Worm (Caenorhabditis elegans): ENCODE results near the gene F46C8.1.

F46C8.1 gene

DNA sequence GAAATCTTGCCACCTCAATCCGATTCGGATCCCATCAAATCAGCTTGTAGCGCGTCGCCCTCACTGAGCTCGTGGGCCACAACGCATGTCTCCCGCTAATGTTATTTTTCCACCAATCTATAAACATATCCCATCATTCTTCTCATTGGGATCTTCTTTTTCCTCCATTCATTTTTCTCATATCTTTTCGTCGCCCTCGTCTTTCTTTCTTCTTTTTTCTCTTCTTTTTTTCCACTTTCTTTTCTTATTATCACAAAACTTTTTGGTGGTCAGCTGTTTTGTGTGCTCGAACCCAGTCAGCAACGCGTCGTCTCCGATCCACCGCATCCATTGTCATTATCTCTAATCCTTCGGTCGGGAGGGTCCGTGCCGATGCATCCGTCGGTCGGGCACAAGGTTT is 24.5 kb upstream of the F46C8.1 start:
- TF ChIP-seq nhr-11 (tag; optimal IDR thresholded peaks at IDR 0.05), result no peak
- no peak for TF ChIP-seq unc-62 (GFP tag; optimal IDR thresholded peaks at IDR 0.05)
- TF ChIP-seq C34F6.9 (tag; optimal IDR thresholded peaks at IDR 0.05), result peak; percentile 8
- TF ChIP-seq mbf-1 (tag; optimal IDR thresholded peaks at IDR 0.05), result no peak
- peak; percentile 45 for TF ChIP-seq nhr-129 (tag; optimal IDR thresholded peaks at IDR 0.05)
- peak in 1 of 2 experiments; percentile 38 for TF ChIP-seq lsy-2 (tag; optimal IDR thresholded peaks at IDR 0.05)
- no peak for TF ChIP-seq nhr-77 (tag; optimal IDR thresholded peaks at IDR 0.05)
- TF ChIP-seq F13H6.1 (tag; optimal IDR thresholded peaks at IDR 0.05), result peak; percentile 84
- TF ChIP-seq sma-9 (GFP tag; optimal IDR thresholded peaks at IDR 0.05), result peak; percentile 57
- no peak for TF ChIP-seq sma-9 (tag; optimal IDR thresholded peaks at IDR 0.05)
- TF ChIP-seq elt-1 (tag; optimal IDR thresholded peaks at IDR 0.05), result no peak

DNA sequence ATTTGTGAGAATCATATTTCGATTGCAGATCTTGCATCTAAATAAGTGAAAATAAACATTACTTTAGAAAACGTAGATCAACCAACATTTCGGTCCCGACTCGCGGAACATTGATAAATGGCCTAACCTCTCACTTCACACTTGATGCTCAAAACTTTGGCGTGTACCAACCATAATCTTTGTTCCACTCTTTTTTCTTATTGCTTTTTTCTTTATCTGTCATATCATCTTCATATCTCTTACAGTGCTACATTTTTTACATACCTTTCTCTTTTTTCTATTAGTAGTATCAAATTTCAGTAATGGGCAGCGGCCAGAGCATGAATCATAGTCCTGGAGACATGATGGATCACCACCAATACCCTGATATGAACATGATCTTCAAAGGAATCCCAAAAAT is 23.0 kb upstream of the F46C8.1 start, which contains the start of gene F46C8.3:
Gene F46C8.3, plus strand, starts transcription at position 301 of the 400 bp plus-strand sequence.
- TF ChIP-seq nhr-25 (tag; optimal IDR thresholded peaks at IDR 0.05) (no peak), zag-1 (tag; optimal IDR thresholded peaks at IDR 0.05) (no peak), elt-3 (tag; optimal IDR thresholded peaks at IDR 0.05) (no peak), fos-1 (tag; optimal IDR thresholded peaks at IDR 0.05) (no peak), unc-39 (tag; optimal IDR thresholded peaks at IDR 0.05) (no peak), skn-1 (tag; optimal IDR thresholded peaks at IDR 0.05) (no peak), ztf-4 (tag; optimal IDR thresholded peaks at IDR 0.05) (no peak), unc-62 (GFP tag; optimal IDR thresholded peaks at IDR 0.05) (no peak), nhr-10 (tag; optimal IDR thresholded peaks at IDR 0.05) (no peak), crh-2 (tag; optimal IDR thresholded peaks at IDR 0.05) (no peak)

DNA sequence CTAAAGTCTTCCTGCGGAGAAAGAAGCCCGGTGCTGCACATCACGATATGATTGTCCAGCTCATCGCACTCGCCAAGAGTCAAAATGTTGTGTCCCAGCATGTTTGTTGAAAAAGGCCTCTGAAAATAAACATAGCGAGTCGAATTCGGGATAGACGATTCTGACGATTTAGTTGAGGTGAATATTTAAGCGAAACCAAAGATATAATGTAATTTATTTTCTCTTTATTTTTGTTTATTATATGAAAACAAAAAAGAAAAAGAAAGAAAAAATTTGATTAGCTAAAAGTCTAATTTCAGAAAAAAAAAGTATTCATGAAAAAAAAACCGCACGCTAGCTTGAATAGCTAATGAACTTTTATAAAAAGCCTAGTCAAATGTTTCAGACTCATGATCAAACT is 15.6 kb upstream of the F46C8.1 start, which contains the start of gene ceh-14:
Gene ceh-14, minus strand, starts transcription at position 101 of the 400 bp plus-strand sequence.
- TF ChIP-seq snpc-4 (tag; optimal IDR thresholded peaks at IDR 0.05) (no peak), lin-11 (tag; optimal IDR thresholded peaks at IDR 0.05) (no peak), ztf-4 (tag; optimal IDR thresholded peaks at IDR 0.05) (no peak)

DNA sequence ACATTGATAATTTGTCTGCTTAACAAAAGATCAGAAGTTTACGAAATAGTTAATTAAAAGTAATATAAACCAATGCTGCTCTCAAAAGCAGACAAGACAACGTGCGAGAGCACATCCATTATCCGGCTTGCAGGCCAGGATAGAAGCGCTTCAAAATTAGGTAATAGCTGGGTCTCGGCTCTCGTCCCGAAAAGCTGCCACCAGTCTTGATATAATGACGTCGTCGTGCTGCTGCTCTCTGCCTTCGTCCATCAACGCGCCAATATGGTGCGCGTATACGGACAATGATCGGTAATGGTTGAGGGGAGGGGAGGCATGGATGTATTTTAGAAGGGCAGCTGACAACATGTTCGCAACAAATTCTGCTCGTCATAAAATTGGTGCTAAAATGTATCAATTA is 13.8 kb upstream of the F46C8.1 start:
- TF ChIP-seq dmd-4 (tag; optimal IDR thresholded peaks at IDR 0.05) (no peak), nhr-6 (tag; optimal IDR thresholded peaks at IDR 0.05) (no peak), lin-11 (tag; optimal IDR thresholded peaks at IDR 0.05) (no peak), nhr-25 (tag; optimal IDR thresholded peaks at IDR 0.05) (no peak), gmeb-1 (tag; optimal IDR thresholded peaks at IDR 0.05) (no peak), nhr-21 (tag; optimal IDR thresholded peaks at IDR 0.05) (no peak), lin-39 (tag; optimal IDR thresholded peaks at IDR 0.05) (no peak), R02D3.7 (tag; optimal IDR thresholded peaks at IDR 0.05) (no peak), egl-27 (tag; optimal IDR thresholded peaks at IDR 0.05) (no peak), alr-1 (tag; optimal IDR thresholded peaks at IDR 0.05) (no peak), ztf-4 (tag; optimal IDR thresholded peaks at IDR 0.05) (no peak), nhr-23 (tag; optimal IDR thresholded peaks at IDR 0.05) (no peak), skn-1 (tag; optimal IDR thresholded peaks at IDR 0.05) (no peak), ztf-11 (tag; optimal IDR thresholded peaks at IDR 0.05) (no peak), sem-4 (tag; optimal IDR thresholded peaks at IDR 0.05) (no peak), mbf-1 (tag; optimal IDR thresholded peaks at IDR 0.05) (no peak), peb-1 (tag; optimal IDR thresholded peaks at IDR 0.05) (no peak), C34F6.9 (tag; optimal IDR thresholded peaks at IDR 0.05) (no peak)

DNA sequence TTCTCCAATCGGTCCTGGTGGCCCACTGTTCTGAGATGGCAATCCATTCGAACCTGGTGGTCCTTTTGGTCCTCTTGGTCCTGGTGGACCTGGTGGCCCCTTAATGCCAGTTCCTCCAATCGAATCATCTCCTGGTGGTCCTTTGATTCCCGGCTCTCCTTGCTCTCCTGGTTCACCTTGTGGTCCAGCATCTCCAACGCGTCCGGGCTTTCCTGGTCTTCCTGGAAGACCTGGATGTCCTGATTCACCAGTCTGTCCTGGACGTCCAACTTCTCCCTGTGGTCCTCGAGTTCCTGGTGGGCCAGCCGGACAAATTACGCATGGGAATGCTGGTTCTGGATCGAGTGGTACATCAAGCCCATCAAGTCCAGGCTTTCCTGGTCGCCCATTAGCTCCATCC is 11.4 kb upstream of the F46C8.1 start:
- no peak for TF ChIP-seq lsy-2 (tag; optimal IDR thresholded peaks at IDR 0.05)
- no peak for TF ChIP-seq alr-1 (tag; optimal IDR thresholded peaks at IDR 0.05)

DNA sequence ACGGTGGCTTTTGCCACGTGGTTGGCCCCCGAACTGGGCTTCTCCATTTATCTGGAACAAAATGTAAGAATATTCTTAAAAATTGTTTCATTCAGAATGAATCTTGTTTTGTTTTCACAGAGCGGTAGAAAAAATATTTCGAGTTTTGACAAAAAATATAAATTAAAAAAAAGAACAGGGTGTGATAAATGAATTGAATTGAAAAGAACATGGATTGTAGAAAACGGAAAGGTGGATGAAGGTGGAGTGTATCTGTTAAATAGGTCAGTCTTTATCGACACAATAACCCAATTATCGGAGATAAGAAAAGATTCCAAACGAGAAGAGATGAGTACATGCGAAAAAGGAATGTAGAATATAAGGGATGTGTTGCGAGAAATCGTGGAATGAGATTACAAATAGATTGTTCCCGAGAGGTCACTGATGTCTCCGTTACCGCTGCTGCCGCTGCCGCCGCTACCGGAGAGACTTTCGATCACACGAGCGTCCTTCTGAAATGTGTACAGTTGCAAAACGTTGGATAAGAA is 10.5 kb upstream of the F46C8.1 start, which contains the start of gene dpy-7:
Gene dpy-7, minus strand, starts transcription at position 51 of the 527 bp plus-strand sequence.
- TF ChIP-seq blmp-1 (tag; optimal IDR thresholded peaks at IDR 0.05; ENCODE audit: insufficient read depth), result no peak
- no peak for TF ChIP-seq crh-2 (tag; optimal IDR thresholded peaks at IDR 0.05)
- peak; percentile 65 for TF ChIP-seq elt-1 (tag; optimal IDR thresholded peaks at IDR 0.05)
- peak; percentile 35 for TF ChIP-seq nhr-21 (tag; optimal IDR thresholded peaks at IDR 0.05)
- TF ChIP-seq nhr-237 (tag; optimal IDR thresholded peaks at IDR 0.05), result no peak
- no peak for TF ChIP-seq lin-39 (tag; optimal IDR thresholded peaks at IDR 0.05)
- TF ChIP-seq F13H6.1 (tag; optimal IDR thresholded peaks at IDR 0.05), result no peak
- peak; percentile 4 for TF ChIP-seq sma-9 (GFP tag; optimal IDR thresholded peaks at IDR 0.05)
- TF ChIP-seq sma-9 (tag; optimal IDR thresholded peaks at IDR 0.05), result no peak
- no peak for TF ChIP-seq R02D3.7 (tag; optimal IDR thresholded peaks at IDR 0.05)
- no peak for TF ChIP-seq Y55F3AM.14 (GFP tag; optimal IDR thresholded peaks at IDR 0.05)
- TF ChIP-seq mab-5 (tag; optimal IDR thresholded peaks at IDR 0.05), result no peak
- TF ChIP-seq elt-3 (tag; optimal IDR thresholded peaks at IDR 0.05), result no peak
- TF ChIP-seq aly-2 (tag; optimal IDR thresholded peaks at IDR 0.05), result no peak
- TF ChIP-seq gmeb-1 (tag; optimal IDR thresholded peaks at IDR 0.05), result no peak
- no peak for TF ChIP-seq ZK546.5 (tag; optimal IDR thresholded peaks at IDR 0.05)

All from whole organism, L2 larva.